Worm (Caenorhabditis elegans): Measurements from ENCODE around the gene gbas-1.
"Not testable (repeated sequence)": the region's sequence is repeated elsewhere in the genome, so short reads cannot be mapped to it uniquely, and the experiment has no call there.

Gene gbas-1

ce11 chrII:2538194-2538593 is 33.5 kb downstream of the gbas-1 start, which contains the start of gene K02F6.4:
K02F6.4 (plus strand) TSS chrII:2538494.
- no peak for TF ChIP-seq C08G9.2 (tag; optimal IDR thresholded peaks at IDR 0.05)

- no peak for TF ChIP-seq madf-2 (tag; optimal IDR thresholded peaks at IDR 0.05)
- TF ChIP-seq fkh-6 (tag; optimal IDR thresholded peaks at IDR 0.05), result no peak
- TF ChIP-seq mec-3 (tag; optimal IDR thresholded peaks at IDR 0.05; ENCODE audit: borderline replicate concordance), result no peak
- no peak for TF ChIP-seq ceh-18 (tag; optimal IDR thresholded peaks at IDR 0.05)
- TF ChIP-seq sdc-2 (tag; optimal IDR thresholded peaks at IDR 0.05), result no peak
- no peak for TF ChIP-seq eyg-1 (tag; optimal IDR thresholded peaks at IDR 0.05)
- TF ChIP-seq elt-2 (tag; optimal IDR thresholded peaks at IDR 0.05), result no peak
- no peak for TF ChIP-seq ceh-48 (tag; optimal IDR thresholded peaks at IDR 0.05)
- TF ChIP-seq dmd-4 (tag; optimal IDR thresholded peaks at IDR 0.05; ENCODE audit: borderline replicate concordance), result no peak
- TF ChIP-seq K09A11.1 (tag; optimal IDR thresholded peaks at IDR 0.05; ENCODE audit: insufficient read depth), result no peak
Observed at ce11 chrII:2545925-2546324, 41.2 kb downstream of the gbas-1 start, which contains the start of gene K02F6.3. K02F6.3 (plus strand) TSS chrII:2546225.

- no peak for TF ChIP-seq tbx-7 (tag; optimal IDR thresholded peaks at IDR 0.05)
- no peak for TF ChIP-seq nfya-1 (tag; optimal IDR thresholded peaks at IDR 0.05)
- no peak for TF ChIP-seq dmd-4 (tag; optimal IDR thresholded peaks at IDR 0.05; ENCODE audit: borderline replicate concordance)
- no peak for TF ChIP-seq fkh-6 (tag; optimal IDR thresholded peaks at IDR 0.05)
- no peak for TF ChIP-seq F13H6.1 (tag; optimal IDR thresholded peaks at IDR 0.05)
- no peak for TF ChIP-seq K02D7.2 (tag; optimal IDR thresholded peaks at IDR 0.05)
- TF ChIP-seq fax-1 (tag; optimal IDR thresholded peaks at IDR 0.05), result no peak
- TF ChIP-seq npax-4 (tag; optimal IDR thresholded peaks at IDR 0.05), result no peak
- no peak for TF ChIP-seq elt-2 (tag; optimal IDR thresholded peaks at IDR 0.05)
- TF ChIP-seq ceh-45 (GFP tag; IDR thresholded peaks at IDR 0.05), result no peak
- no peak for TF ChIP-seq pat-9 (tag; optimal IDR thresholded peaks at IDR 0.05)
- TF ChIP-seq C08G9.2 (tag; optimal IDR thresholded peaks at IDR 0.05), result no peak
- TF ChIP-seq lin-11 (tag; optimal IDR thresholded peaks at IDR 0.05), result no peak
- no peak for TF ChIP-seq eyg-1 (tag; optimal IDR thresholded peaks at IDR 0.05)
- TF ChIP-seq ets-4 (tag; optimal IDR thresholded peaks at IDR 0.05), result no peak
Observed at ce11 chrII:2553030-2553429, 48.4 kb downstream of the gbas-1 start.

ce11 chrII:2553662-2554061 is 49.0 kb downstream of the gbas-1 start, which contains the start of gene K02F6.1:
K02F6.1 (plus strand) TSS chrII:2553962.
- not testable (repeated sequence) for TF ChIP-seq hlh-13 (GFP tag; optimal IDR thresholded peaks at IDR 0.05); npax-4 (tag; optimal IDR thresholded peaks at IDR 0.05); pag-3 (tag; optimal IDR thresholded peaks at IDR 0.05; ENCODE audit: borderline replicate concordance)

- no peak for TF ChIP-seq ceh-48 (tag; optimal IDR thresholded peaks at IDR 0.05)
- TF ChIP-seq hlh-6 (tag; optimal IDR thresholded peaks at IDR 0.05), result no peak
- TF ChIP-seq hlh-13 (GFP tag; optimal IDR thresholded peaks at IDR 0.05), result no peak
- no peak for TF ChIP-seq fkh-10 (GFP tag; optimal IDR thresholded peaks at IDR 0.05)
- TF ChIP-seq ahr-1 (tag; optimal IDR thresholded peaks at IDR 0.05), result no peak
- no peak for TF ChIP-seq pax-1 (tag; optimal IDR thresholded peaks at IDR 0.05)
- no peak for TF ChIP-seq C38D4.7 (GFP tag; optimal IDR thresholded peaks at IDR 0.05)
- no peak for TF ChIP-seq ceh-31 (tag; optimal IDR thresholded peaks at IDR 0.05)
- no peak for TF ChIP-seq ttx-3 (tag; optimal IDR thresholded peaks at IDR 0.05)
- TF ChIP-seq F13H6.1 (tag; optimal IDR thresholded peaks at IDR 0.05), result no peak
- no peak for TF ChIP-seq fkh-6 (tag; optimal IDR thresholded peaks at IDR 0.05)
- no peak for TF ChIP-seq pag-3 (tag; optimal IDR thresholded peaks at IDR 0.05; ENCODE audit: borderline replicate concordance)
- no peak for TF ChIP-seq K09A11.1 (tag; optimal IDR thresholded peaks at IDR 0.05; ENCODE audit: insufficient read depth)
- TF ChIP-seq ceh-19 (GFP tag; optimal IDR thresholded peaks at IDR 0.05), result no peak
Observed at ce11 chrII:2563973-2564372, 59.3 kb downstream of the gbas-1 start, which contains the start of gene nep-18. nep-18 (minus strand) TSS chrII:2564073.
